Fruit fly (Drosophila melanogaster) S2 (cell line): ENCODE results near the gene eIF4A.

Experiments
- CG8478 ChIP-seq: fragments of >200 bp; optimal IDR thresholded peaks from 2 replicates; lab custom pipeline; 2018
- CTCF ChIP-seq, 2 experiments: fragments of >200 bp; optimal IDR thresholded peaks; 2 replicates each; lab custom pipeline; 2018

DNA sequence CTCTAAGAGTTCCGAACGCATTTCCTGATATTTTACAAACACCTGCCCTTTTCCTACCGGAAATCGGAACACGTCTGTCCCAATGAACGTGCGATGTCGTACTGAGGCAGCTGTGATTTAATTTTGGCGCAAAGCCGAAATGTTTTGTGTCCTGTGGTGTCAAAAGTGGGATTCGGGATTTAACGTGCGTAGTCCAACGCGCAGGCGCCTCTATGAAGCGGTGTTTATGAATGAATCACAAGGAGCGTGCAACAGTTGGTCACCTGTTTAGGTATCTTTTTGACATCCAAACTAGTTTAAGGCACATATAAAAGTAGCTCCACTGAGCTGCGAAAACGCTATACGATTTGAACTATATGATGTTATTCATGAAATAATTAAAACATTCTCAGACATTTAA, 52.8 kb downstream of the eIF4A start, which contains the start of gene CG9109:
- TF ChIP-seq CG8478 (lab: Kevin White, UChicago) (no peak), CTCF (optimal IDR thresholded peaks at IDR 0.05; lab: Kevin White, UChicago) (no peak)
